Worm (Caenorhabditis elegans) whole organism, young adult: ENCODE data around the gene W03C9.6.

Source experiments
- C06A6.2 ChIP-seq: fragments of 200-800 bp; sonication (Bioruptor generic); conservative IDR thresholded peaks from 2 replicates; pipeline ENCODE4 v1.3.6; 2022; ENCODE audit warnings: missing genetic modification characterization, missing compliant biosample characterization
- C17E4.6 ChIP-seq: fragments of 200-800 bp; sonication (Bioruptor generic); IDR thresholded peaks from 2 replicates; pipeline ENCODE4 v1.3.6; 2022; ENCODE audit warnings: missing genetic modification reagents, missing genetic modification characterization, missing compliant biosample characterization
- D2030.7 ChIP-seq: fragments of 200-800 bp; sonication (Bioruptor generic); IDR thresholded peaks from 2 replicates; pipeline ENCODE4 v1.3.6; 2022; ENCODE audit warnings: missing genetic modification reagents, missing genetic modification characterization, missing compliant biosample characterization
- F33H1.4 ChIP-seq: fragments of 200-800 bp; sonication (Bioruptor generic); IDR thresholded peaks from 2 replicates; pipeline ENCODE4 v1.3.6; 2022; ENCODE audit warnings: missing genetic modification reagents, missing genetic modification characterization, missing compliant biosample characterization
- F57C9.4 ChIP-seq: sonication (generic microtip); optimal IDR thresholded peaks from 2 replicates; lab custom pipeline; 2017; ENCODE audit warnings: mild to moderate bottlenecking, missing genetic modification characterization, missing compliant biosample characterization
- K11D2.4 ChIP-seq: fragments of 200-800 bp; sonication (Bioruptor generic); IDR thresholded peaks from 2 replicates; pipeline ENCODE4 v1.3.6; 2022; ENCODE audit warnings: missing genetic modification reagents, missing genetic modification characterization, missing compliant biosample characterization
- T26A5.8 ChIP-seq: sonication (generic microtip); optimal IDR thresholded peaks from 2 replicates; lab custom pipeline; 2016; ENCODE audit warnings: missing genetic modification characterization, missing compliant biosample characterization
- Y53G8AR.9 ChIP-seq: fragments of 200-800 bp; sonication (Bioruptor generic); conservative IDR thresholded peaks from 2 replicates; pipeline ENCODE4 v1.3.6; 2022; ENCODE audit warnings: missing genetic modification reagents, missing genetic modification characterization, missing compliant biosample characterization
- Y67H2A.10 ChIP-seq: fragments of 200-800 bp; sonication (Bioruptor generic); conservative IDR thresholded peaks from 2 replicates; pipeline ENCODE4 v1.3.6; 2022; ENCODE audit warnings: missing genetic modification reagents, missing genetic modification characterization, missing compliant biosample characterization
- Y79H2A.3 ChIP-seq: fragments of 200-800 bp; sonication (Bioruptor generic); conservative IDR thresholded peaks from 2 replicates; pipeline ENCODE4 v1.3.6; 2022; ENCODE audit warnings: missing genetic modification reagents, missing genetic modification characterization, missing compliant biosample characterization
- Y95B8A.8 ChIP-seq: fragments of 200-800 bp; sonication (Bioruptor generic); IDR thresholded peaks from 2 replicates; pipeline ENCODE4 v1.3.6; 2022; ENCODE audit warnings: missing genetic modification reagents, missing genetic modification characterization, missing compliant biosample characterization
- ZK185.1 ChIP-seq: sonication (generic microtip); optimal IDR thresholded peaks from 2 replicates; lab custom pipeline; 2016; ENCODE audit warnings: mild to moderate bottlenecking, missing genetic modification characterization, missing compliant biosample characterization; ENCODE audit not compliant: poor library complexity, severe bottlenecking
- akir-1 ChIP-seq: fragments of 200-800 bp; sonication (Bioruptor generic); optimal IDR thresholded peaks from 2 replicates; lab custom pipeline; 2018; ENCODE audit warnings: mild to moderate bottlenecking, missing genetic modification characterization, moderate library complexity, missing compliant biosample characterization
- attf-5 ChIP-seq: fragments of 200-800 bp; sonication (Bioruptor generic); optimal IDR thresholded peaks from 2 replicates; lab custom pipeline; 2018; ENCODE audit warnings: mild to moderate bottlenecking, missing genetic modification characterization, missing compliant biosample characterization
- ccch-3 ChIP-seq: fragments of 200-800 bp; sonication (Bioruptor generic); optimal IDR thresholded peaks from 2 replicates; lab custom pipeline; 2018; ENCODE audit warnings: mild to moderate bottlenecking, missing genetic modification characterization, missing compliant biosample characterization
- chd-7 ChIP-seq: sonication (generic microtip); optimal IDR thresholded peaks from 2 replicates; lab custom pipeline; 2016; ENCODE audit warnings: mild to moderate bottlenecking, missing genetic modification characterization, moderate library complexity, missing compliant biosample characterization
- dox-1 ChIP-seq: fragments of 200-800 bp; sonication (Bioruptor generic); IDR thresholded peaks from 2 replicates; pipeline ENCODE4 v1.3.6; 2022; ENCODE audit warnings: missing genetic modification reagents, missing genetic modification characterization, missing compliant biosample characterization
- egl-18 ChIP-seq: fragments of 200-800 bp; sonication (Bioruptor generic); IDR thresholded peaks from 2 replicates; pipeline ENCODE4 v1.3.6; 2022; ENCODE audit warnings: missing genetic modification reagents, missing genetic modification characterization, missing compliant biosample characterization
- ekl-4 ChIP-seq: fragments of 200-800 bp; sonication (Bioruptor generic); IDR thresholded peaks from 2 replicates; pipeline ENCODE4 v1.3.6; 2022; ENCODE audit warnings: missing genetic modification reagents, missing genetic modification characterization, missing compliant biosample characterization
- him-1 ChIP-seq: sonication (generic microtip); optimal IDR thresholded peaks from 2 replicates; lab custom pipeline; 2016; ENCODE audit warnings: missing genotype, missing genetic modification reagents, missing genetic modification characterization, missing compliant biosample characterization
- hrde-1 ChIP-seq: sonication (generic microtip); optimal IDR thresholded peaks from 2 replicates; lab custom pipeline; 2016; ENCODE audit warnings: missing genetic modification characterization, mild to moderate bottlenecking, missing compliant biosample characterization, moderate library complexity, missing genotype, missing genetic modification reagents, borderline replicate concordance
- lag-1 ChIP-seq: fragments of 200-800 bp; sonication (Bioruptor generic); IDR thresholded peaks from 2 replicates; pipeline ENCODE4 v1.3.6; 2022; ENCODE audit warnings: missing genetic modification reagents, missing genetic modification characterization, missing compliant biosample characterization
- let-526 ChIP-seq: fragments of 200-800 bp; sonication (Bioruptor generic); IDR thresholded peaks from 2 replicates; pipeline ENCODE4 v1.3.6; 2022; ENCODE audit warnings: missing genetic modification reagents, missing genetic modification characterization, missing compliant biosample characterization
- lin-26 ChIP-seq: fragments of 200-800 bp; sonication (Bioruptor generic); IDR thresholded peaks from 2 replicates; pipeline ENCODE4 v1.3.6; 2022; ENCODE audit warnings: missing genetic modification reagents, missing genetic modification characterization, missing compliant biosample characterization
- lin-35 ChIP-seq, 3 experiments: fragments of 150-350 bp in 2 of 3; sonication (generic microtip) in 1 of 3; optimal IDR thresholded peaks; 2 replicates each; lab custom pipeline; 2014 to 2018; ENCODE audit warnings: missing biosample characterization in 3 of 3, missing genetic modification characterization in 3 of 3, missing genetic modification reagents in 3 of 3
- lir-1 ChIP-seq: fragments of 200-800 bp; sonication (Bioruptor generic); conservative IDR thresholded peaks from 2 replicates; pipeline ENCODE4 v1.3.6; 2022; ENCODE audit warnings: missing genetic modification reagents, missing genetic modification characterization, missing compliant biosample characterization
- lsy-27 ChIP-seq: sonication (generic microtip); optimal IDR thresholded peaks from 2 replicates; lab custom pipeline; 2017; ENCODE audit warnings: missing genetic modification characterization, mild to moderate bottlenecking, missing compliant biosample characterization, antibody characterized with exemption, missing genotype, borderline replicate concordance; ENCODE audit not compliant: insufficient read depth
- madf-6 ChIP-seq: fragments of 200-800 bp; sonication (Bioruptor generic); IDR thresholded peaks from 2 replicates; pipeline ENCODE4 v1.3.6; 2022; ENCODE audit warnings: missing genetic modification reagents, missing genetic modification characterization, missing compliant biosample characterization
- nfyb-1 ChIP-seq: fragments of 200-800 bp; sonication (Bioruptor generic); IDR thresholded peaks from 2 replicates; pipeline ENCODE4 v1.3.6; 2022; ENCODE audit warnings: missing genetic modification reagents, missing genetic modification characterization, missing compliant biosample characterization
- nhr-120 ChIP-seq: fragments of 200-800 bp; sonication (Bioruptor generic); IDR thresholded peaks from 2 replicates; pipeline ENCODE4 v1.3.6; 2022; ENCODE audit warnings: missing genetic modification characterization, missing compliant biosample characterization
- nhr-179 ChIP-seq: sonication (generic microtip); optimal IDR thresholded peaks from 2 replicates; lab custom pipeline; 2016; ENCODE audit warnings: mild to moderate bottlenecking, missing genetic modification characterization, missing compliant biosample characterization
- nhr-27 ChIP-seq: fragments of 200-800 bp; sonication (Bioruptor generic); optimal IDR thresholded peaks from 2 replicates; lab custom pipeline; 2018; ENCODE audit warnings: mild to moderate bottlenecking, missing genetic modification characterization, moderate library complexity, missing compliant biosample characterization
- nhr-80 ChIP-seq: sonication (generic microtip); optimal IDR thresholded peaks from 2 replicates; lab custom pipeline; 2016; ENCODE audit warnings: missing genetic modification characterization, missing compliant biosample characterization
- pbrm-1 ChIP-seq: fragments of 200-800 bp; sonication (Bioruptor generic); IDR thresholded peaks from 2 replicates; pipeline ENCODE4 v1.3.6; 2022; ENCODE audit warnings: missing genetic modification reagents, missing genetic modification characterization, missing compliant biosample characterization
- rcor-1 ChIP-seq: fragments of 200-800 bp; sonication (Bioruptor generic); IDR thresholded peaks from 2 replicates; pipeline ENCODE4 v1.3.6; 2022; ENCODE audit warnings: missing genetic modification reagents, missing genetic modification characterization, missing compliant biosample characterization
- rec-8 ChIP-seq, 2 experiments: sonication (generic microtip); optimal IDR thresholded peaks; 2 replicates each; lab custom pipeline; 2016; ENCODE audit warnings: mild to moderate bottlenecking in 2 of 2, missing genetic modification characterization in 2 of 2, missing genetic modification reagents in 2 of 2, missing genotype in 2 of 2, missing biosample characterization in 1 of 2, missing compliant biosample characterization in 1 of 2, moderate library complexity in 1 of 2
- repo-1 ChIP-seq: sonication (generic microtip); optimal IDR thresholded peaks from 2 replicates; lab custom pipeline; 2017; ENCODE audit warnings: mild to moderate bottlenecking, missing genetic modification characterization, missing compliant biosample characterization
- sea-2 ChIP-seq: fragments of 200-800 bp; sonication (Bioruptor generic); IDR thresholded peaks from 2 replicates; pipeline ENCODE4 v1.3.6; 2022; ENCODE audit warnings: missing genetic modification characterization, missing compliant biosample characterization
- snpc-3.4 ChIP-seq: sonication (generic microtip); optimal IDR thresholded peaks from 2 replicates; lab custom pipeline; 2017; ENCODE audit warnings: missing genetic modification characterization, mild to moderate bottlenecking, missing compliant biosample characterization, antibody characterized with exemption, moderate library complexity, missing genotype, missing genetic modification reagents
- tbp1 ChIP-seq: fragments of 200-800 bp; sonication (Bioruptor generic); optimal IDR thresholded peaks from 2 replicates; lab custom pipeline; 2018; ENCODE audit warnings: mild to moderate bottlenecking, missing genetic modification characterization, missing compliant biosample characterization
- tbx-9 ChIP-seq: sonication (generic microtip); optimal IDR thresholded peaks from 2 replicates; lab custom pipeline; 2016; ENCODE audit warnings: borderline replicate concordance, missing genetic modification characterization, inconsistent platforms, missing compliant biosample characterization
- unc-130 ChIP-seq: sonication (generic microtip); optimal IDR thresholded peaks from 2 replicates; lab custom pipeline; 2016; ENCODE audit warnings: missing genetic modification reagents, missing genetic modification characterization, missing compliant biosample characterization
- unc-62 ChIP-seq: fragments of 150-350 bp; optimal IDR thresholded peaks from 2 replicates; lab custom pipeline; 2014; ENCODE audit warnings: missing biosample characterization, missing genetic modification reagents, missing genetic modification characterization
- zfh-2 ChIP-seq: fragments of 200-800 bp; sonication (Bioruptor generic); conservative IDR thresholded peaks from 2 replicates; pipeline ENCODE4 v1.3.6; 2022; ENCODE audit warnings: missing genetic modification reagents, missing genetic modification characterization, missing compliant biosample characterization
- zim-3 ChIP-seq: sonication (generic microtip); optimal IDR thresholded peaks from 2 replicates; lab custom pipeline; 2017; ENCODE audit warnings: mild to moderate bottlenecking, missing genetic modification characterization, moderate library complexity, missing compliant biosample characterization
- ztf-26 ChIP-seq: sonication (generic microtip); optimal IDR thresholded peaks from 2 replicates; lab custom pipeline; 2017; ENCODE audit warnings: missing genetic modification characterization, missing compliant biosample characterization
- ztf-28 ChIP-seq: fragments of 200-800 bp; sonication (Bioruptor generic); IDR thresholded peaks from 2 replicates; pipeline ENCODE4 v1.3.6; 2022; ENCODE audit warnings: missing genetic modification reagents, missing genetic modification characterization, missing compliant biosample characterization
- ztf-3 ChIP-seq: fragments of 200-800 bp; sonication (Bioruptor generic); optimal IDR thresholded peaks from 2 replicates; lab custom pipeline; 2018; ENCODE audit warnings: mild to moderate bottlenecking, missing genetic modification characterization, missing compliant biosample characterization

Gene W03C9.6

ce11 chrII:11916555-11916941 lies 37.8 kb upstream of the W03C9.6 start (continued):
- TF ChIP-seq D2030.7 (GFP tag; lab: Robert Waterston, UW) (no peak), lag-1 (GFP tag; lab: Robert Waterston, UW) (no peak), lin-26 (peak; percentile 65), unc-130 (GFP tag; lab: Kevin White, UChicago) (no peak), him-1 (no peak), Y79H2A.3 (no peak), snpc-3.4 (tag; lab: Kevin White, UChicago) (no peak), pbrm-1 (GFP tag; lab: Robert Waterston, UW) (peak; percentile 47; the same call in 1 of the 2 replicates), lsy-27 (tag; lab: Kevin White, UChicago) (no peak), let-526 (GFP tag; lab: Robert Waterston, UW) (no peak), nhr-179 (tag; lab: Kevin White, UChicago) (no peak), ztf-3 (GFP tag; lab: Kevin White, UChicago) (no peak), C17E4.6 (GFP tag; lab: Robert Waterston, UW) (no peak), akir-1 (GFP tag; lab: Kevin White, UChicago) (no peak), lir-1 (GFP tag; lab: Robert Waterston, UW) (no peak), sea-2 (GFP tag; lab: Robert Waterston, UW) (no peak), unc-62 (no peak), hrde-1 (tag; lab: Kevin White, UChicago) (no peak), rcor-1 (GFP tag; lab: Robert Waterston, UW) (no peak), madf-6 (GFP tag; lab: Robert Waterston, UW) (no peak), Y67H2A.10 (no peak)

- TF ChIP-seq F57C9.4 (tag; lab: Kevin White, UChicago) (no peak), tbp1 (GFP tag; lab: Kevin White, UChicago) (no peak), lin-35 (GFP tag; optimal IDR thresholded peaks at IDR 0.05; lab: Kevin White, UChicago) (no peak), nfyb-1 (no peak), tbx-9 (tag; lab: Kevin White, UChicago) (no peak), ekl-4 (GFP tag; lab: Robert Waterston, UW) (no peak), zfh-2 (GFP tag; lab: Robert Waterston, UW) (peak; percentile 79), him-1 (no peak), ZK185.1 (tag; lab: Kevin White, UChicago) (no peak), Y53G8AR.9 (GFP tag; lab: Robert Waterston, UW) (no peak), ztf-28 (GFP tag; lab: Robert Waterston, UW) (no peak), ztf-26 (tag; lab: Kevin White, UChicago) (no peak), zim-3 (tag; lab: Kevin White, UChicago) (no peak), attf-5 (GFP tag; lab: Kevin White, UChicago) (no peak), rcor-1 (GFP tag; lab: Robert Waterston, UW) (no peak), F33H1.4 (GFP tag; lab: Robert Waterston, UW) (no peak), chd-7 (tag; lab: Kevin White, UChicago) (no peak), rec-8 (tag; optimal IDR thresholded peaks at IDR 0.05; lab: Kevin White, UChicago) (no peak), repo-1 (peak; percentile 12), K11D2.4 (GFP tag; lab: Robert Waterston, UW) (0 out of 2 replicates have a peak, but pooled peaks have one; percentile 19), ztf-3 (GFP tag; lab: Kevin White, UChicago) (no peak), ccch-3 (no peak), dox-1 (GFP tag; lab: Robert Waterston, UW) (no peak), nhr-27 (tag; lab: Kevin White, UChicago) (no peak), nhr-179 (tag; lab: Kevin White, UChicago) (no peak), nhr-120 (GFP tag; lab: Robert Waterston, UW) (no peak), Y95B8A.8 (GFP tag; lab: Robert Waterston, UW) (no peak), C06A6.2 (GFP tag; lab: Robert Waterston, UW) (no peak), egl-18 (GFP tag; lab: Robert Waterston, UW) (no peak), D2030.7 (GFP tag; lab: Robert Waterston, UW) (no peak), nhr-80 (no peak), T26A5.8 (tag; lab: Kevin White, UChicago) (no peak)
Measured at ce11 chrII:11916945-11917344, 37.4 kb upstream of the W03C9.6 start.
